Worm (Caenorhabditis elegans): ENCODE measurements around the gene ZC239.14.

DNA sequence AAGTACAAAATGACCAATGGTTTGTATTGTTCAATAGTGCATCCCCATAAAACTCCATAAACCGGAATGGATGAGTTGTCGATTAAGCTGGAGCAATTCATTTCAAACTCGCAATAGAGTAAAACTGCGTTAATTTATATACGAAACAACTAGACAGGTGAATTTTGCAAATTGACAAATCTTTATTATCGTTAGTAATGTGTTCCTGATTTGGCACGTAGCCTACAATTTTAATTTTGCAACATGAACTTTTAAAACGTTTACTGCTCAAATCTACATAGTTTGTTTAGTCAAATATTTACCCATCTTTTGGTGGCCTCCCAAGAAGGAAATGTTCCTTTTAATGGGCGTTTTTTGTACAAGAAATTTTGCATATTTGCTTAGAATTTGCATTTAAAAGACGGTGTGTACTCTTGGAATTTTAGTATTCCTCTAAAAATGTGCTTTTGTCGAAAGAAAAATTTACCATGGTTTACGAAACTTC, 15.2 kb upstream of the ZC239.14 start, which contains the start of the genes srz-67 and C17F4.11:
- TF ChIP-seq B0310.2 (tag; optimal IDR thresholded peaks at IDR 0.05) (no peak), ceh-13 (GFP tag; optimal IDR thresholded peaks at IDR 0.05) (no peak), hmg-4 (GFP tag; optimal IDR thresholded peaks at IDR 0.05) (no peak), ama-1 (optimal IDR thresholded peaks at IDR 0.05) (no peak), aly-1 (tag; optimal IDR thresholded peaks at IDR 0.05) (no peak), flt-1 (GFP tag; IDR thresholded peaks at IDR 0.05) (no peak), tra-4 (tag; optimal IDR thresholded peaks at IDR 0.05) (no peak), hmbx-1 (tag; optimal IDR thresholded peaks at IDR 0.05) (no peak), pes-1 (GFP tag; IDR thresholded peaks at IDR 0.05) (no peak), F13C5.2 (tag; optimal IDR thresholded peaks at IDR 0.05) (no peak)

Data from whole organism, early embryonic.